Worm (Caenorhabditis elegans): ENCODE measurements around the gene abf-5.

- TF ChIP-seq ztf-11 (tag; optimal IDR thresholded peaks at IDR 0.05), result no peak
- no peak for TF ChIP-seq ceh-82 (tag; optimal IDR thresholded peaks at IDR 0.05)
- TF ChIP-seq nhr-25 (tag; optimal IDR thresholded peaks at IDR 0.05), result no peak
- TF ChIP-seq nhr-6 (tag; optimal IDR thresholded peaks at IDR 0.05), result no peak
- TF ChIP-seq nhr-129 (tag; optimal IDR thresholded peaks at IDR 0.05), result no peak
Observed at ce11 chrX:12819512-12819911, 26.9 kb downstream of the abf-5 start.
